Worm (Caenorhabditis elegans): ENCODE data around the gene C35B1.9.

DNA sequence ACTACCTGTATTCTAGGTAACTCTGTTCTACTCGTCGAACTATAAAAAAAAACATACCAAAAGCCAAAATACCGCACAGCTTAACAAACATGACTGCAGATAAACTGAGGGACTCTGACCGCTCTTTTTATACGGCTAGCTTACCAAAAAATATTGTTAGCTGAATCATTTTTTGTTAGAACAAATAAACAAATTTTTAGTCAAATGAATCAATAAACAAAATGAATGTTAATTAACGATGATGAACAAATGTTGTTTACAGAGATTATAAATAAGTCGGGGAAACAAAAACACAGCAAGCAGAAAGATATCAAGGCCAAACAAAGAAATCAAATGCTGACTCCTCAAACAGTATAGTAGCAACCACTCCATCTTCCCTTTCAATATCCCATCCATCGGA lies 17.2 kb downstream of the C35B1.9 start, which contains the start of gene ilys-6:
- TF ChIP-seq nhr-28 (tag; optimal IDR thresholded peaks at IDR 0.05) (no peak), unc-39 (tag; optimal IDR thresholded peaks at IDR 0.05) (no peak), unc-62 (GFP tag; optimal IDR thresholded peaks at IDR 0.05) (no peak), snpc-4 (tag; optimal IDR thresholded peaks at IDR 0.05) (no peak), hlh-1 (tag; optimal IDR thresholded peaks at IDR 0.05) (no peak), lsy-2 (tag; optimal IDR thresholded peaks at IDR 0.05) (no peak), sptf-1 (tag; optimal IDR thresholded peaks at IDR 0.05) (no peak), pha-4 (tag; optimal IDR thresholded peaks at IDR 0.05) (no peak), nhr-2 (tag; optimal IDR thresholded peaks at IDR 0.05) (no peak), flh-1 (GFP tag; optimal IDR thresholded peaks at IDR 0.05) (no peak), ces-1 (GFP tag; optimal IDR thresholded peaks at IDR 0.05) (no peak), nhr-12 (tag; optimal IDR thresholded peaks at IDR 0.05) (no peak)
